Worm (Caenorhabditis elegans) whole organism, late embryonic: Measurements from ENCODE around the gene ttm-1.

Experiments
- C08G9.2 ChIP-seq: sonication (generic microtip); optimal IDR thresholded peaks from 2 replicates; lab custom pipeline; 2016; ENCODE audit warnings: mild to moderate bottlenecking, missing genetic modification characterization, moderate library complexity, missing compliant biosample characterization
- C38D4.7 ChIP-seq: fragments of 200-800 bp; sonication (Bioruptor generic); optimal IDR thresholded peaks from 2 replicates; lab custom pipeline; 2018; ENCODE audit warnings: mild to moderate bottlenecking, missing genetic modification characterization, moderate library complexity, missing compliant biosample characterization
- F13H6.1 ChIP-seq: sonication (generic microtip); optimal IDR thresholded peaks from 2 replicates; lab custom pipeline; 2016; ENCODE audit warnings: missing genetic modification characterization, missing compliant biosample characterization
- Y22D7AL.16 ChIP-seq: sonication (generic microtip); optimal IDR thresholded peaks from 2 replicates; lab custom pipeline; 2016; ENCODE audit warnings: missing genetic modification characterization, missing compliant biosample characterization
- ceh-18 ChIP-seq: sonication (generic microtip); optimal IDR thresholded peaks from 2 replicates; lab custom pipeline; 2016; ENCODE audit warnings: missing genetic modification characterization, missing compliant biosample characterization
- ceh-19 ChIP-seq: fragments of 200-800 bp; sonication (Bioruptor generic); optimal IDR thresholded peaks from 2 replicates; lab custom pipeline; 2018; ENCODE audit warnings: mild to moderate bottlenecking, missing genetic modification characterization, missing compliant biosample characterization
- ceh-30 ChIP-seq: fragments of 150-350 bp; optimal IDR thresholded peaks from 2 replicates; lab custom pipeline; 2014; ENCODE audit warnings: missing biosample characterization, missing genetic modification characterization
- ceh-34 ChIP-seq: sonication (generic microtip); optimal IDR thresholded peaks from 2 replicates; lab custom pipeline; 2016; ENCODE audit warnings: mild to moderate bottlenecking, missing genetic modification characterization, missing compliant biosample characterization
- ceh-45 ChIP-seq: fragments of 200-800 bp; sonication (Bioruptor generic); IDR thresholded peaks from 2 replicates; pipeline ENCODE4 v1.3.6; 2022; ENCODE audit warnings: missing genetic modification reagents, missing genetic modification characterization, missing compliant biosample characterization
- ceh-48 ChIP-seq: sonication (generic microtip); optimal IDR thresholded peaks from 2 replicates; lab custom pipeline; 2016; ENCODE audit warnings: missing genetic modification characterization, inconsistent platforms, missing compliant biosample characterization
- dve-1 ChIP-seq: sonication (generic microtip); optimal IDR thresholded peaks from 2 replicates; lab custom pipeline; 2017; ENCODE audit warnings: antibody characterized with exemption, mild to moderate bottlenecking, missing genetic modification characterization, missing compliant biosample characterization
- elt-2 ChIP-seq: sonication (generic microtip); optimal IDR thresholded peaks from 2 replicates; lab custom pipeline; 2016; ENCODE audit warnings: missing genetic modification reagents, missing genetic modification characterization, missing compliant biosample characterization
- elt-4 ChIP-seq: sonication (generic microtip); optimal IDR thresholded peaks from 2 replicates; lab custom pipeline; 2016; ENCODE audit warnings: missing genetic modification characterization, missing compliant biosample characterization
- eyg-1 ChIP-seq: sonication (generic microtip); optimal IDR thresholded peaks from 2 replicates; lab custom pipeline; 2016; ENCODE audit warnings: missing genotype, missing genetic modification characterization, missing compliant biosample characterization
- fax-1 ChIP-seq: sonication (generic microtip); optimal IDR thresholded peaks from 2 replicates; lab custom pipeline; 2016; ENCODE audit warnings: missing genotype, missing genetic modification characterization, missing compliant biosample characterization
- fkh-10 ChIP-seq: fragments of 150-350 bp; optimal IDR thresholded peaks from 2 replicates; lab custom pipeline; 2014; ENCODE audit warnings: missing biosample characterization, missing genetic modification reagents, missing genetic modification characterization
- gmeb-2 ChIP-seq: sonication (generic microtip); optimal IDR thresholded peaks from 2 replicates; lab custom pipeline; 2016; ENCODE audit warnings: missing genetic modification characterization, inconsistent platforms, missing compliant biosample characterization
- hlh-13 ChIP-seq: fragments of 200-800 bp; sonication (Bioruptor generic); optimal IDR thresholded peaks from 2 replicates; lab custom pipeline; 2018; ENCODE audit warnings: mild to moderate bottlenecking, missing genetic modification characterization, missing compliant biosample characterization
- hlh-15 ChIP-seq: sonication (generic microtip); optimal IDR thresholded peaks from 2 replicates; lab custom pipeline; 2016; ENCODE audit warnings: missing genetic modification characterization, missing compliant biosample characterization
- hlh-8 ChIP-seq: sonication (generic microtip); optimal IDR thresholded peaks from 2 replicates; lab custom pipeline; 2016; ENCODE audit warnings: missing genotype, missing genetic modification characterization, missing compliant biosample characterization
- mec-3 ChIP-seq: sonication (generic microtip); optimal IDR thresholded peaks from 2 replicates; lab custom pipeline; 2016; ENCODE audit warnings: borderline replicate concordance, missing genetic modification characterization, missing compliant biosample characterization
- nfya-1 ChIP-seq: sonication (generic microtip); optimal IDR thresholded peaks from 2 replicates; lab custom pipeline; 2017; ENCODE audit warnings: missing genetic modification characterization, mild to moderate bottlenecking, missing compliant biosample characterization, antibody characterized with exemption, moderate library complexity
- nhr-11 ChIP-seq: fragments of 150-350 bp; optimal IDR thresholded peaks from 2 replicates; lab custom pipeline; 2014; ENCODE audit warnings: missing biosample characterization, missing genetic modification characterization
- npax-4 ChIP-seq: sonication (generic microtip); optimal IDR thresholded peaks from 2 replicates; lab custom pipeline; 2016; ENCODE audit warnings: missing genetic modification characterization, missing compliant biosample characterization
- odd-2 ChIP-seq: sonication (generic microtip); optimal IDR thresholded peaks from 2 replicates; lab custom pipeline; 2017; ENCODE audit warnings: antibody characterized with exemption, mild to moderate bottlenecking, missing genetic modification characterization, missing compliant biosample characterization
- pqm-1 ChIP-seq: sonication (generic microtip); optimal IDR thresholded peaks from 2 replicates; lab custom pipeline; 2016; ENCODE audit warnings: missing genetic modification characterization, missing compliant biosample characterization
- pros-1 ChIP-seq: fragments of 150-350 bp; optimal IDR thresholded peaks from 2 replicates; lab custom pipeline; 2014; ENCODE audit warnings: missing biosample characterization, missing genetic modification reagents, missing genetic modification characterization
- ref-2 ChIP-seq: sonication (generic microtip); optimal IDR thresholded peaks from 2 replicates; lab custom pipeline; 2016; ENCODE audit warnings: missing genetic modification characterization, missing compliant biosample characterization
- rnt-1 ChIP-seq: sonication (generic microtip); optimal IDR thresholded peaks from 2 replicates; lab custom pipeline; 2016; ENCODE audit warnings: missing genetic modification characterization, missing compliant biosample characterization
- sox-4 ChIP-seq: sonication (generic microtip); optimal IDR thresholded peaks from 2 replicates; lab custom pipeline; 2017; ENCODE audit warnings: mild to moderate bottlenecking, missing genetic modification characterization, inconsistent platforms, missing compliant biosample characterization
- syd-9 ChIP-seq: sonication (generic microtip); optimal IDR thresholded peaks from 2 replicates; lab custom pipeline; 2016; ENCODE audit warnings: mild to moderate bottlenecking, missing genetic modification characterization, moderate library complexity, missing compliant biosample characterization
- ttx-3 ChIP-seq: sonication (generic microtip); optimal IDR thresholded peaks from 2 replicates; lab custom pipeline; 2016; ENCODE audit warnings: missing genetic modification reagents, missing genetic modification characterization, missing compliant biosample characterization
- unc-86 ChIP-seq: sonication (generic microtip); optimal IDR thresholded peaks from 2 replicates; lab custom pipeline; 2016; ENCODE audit warnings: missing genetic modification characterization, missing compliant biosample characterization
- zip-5 ChIP-seq: sonication (generic microtip); optimal IDR thresholded peaks from 2 replicates; lab custom pipeline; 2016; ENCODE audit warnings: missing genetic modification characterization, missing compliant biosample characterization
- ztf-16 ChIP-seq: sonication (generic microtip); optimal IDR thresholded peaks from 2 replicates; lab custom pipeline; 2017; ENCODE audit warnings: missing genetic modification characterization, missing compliant biosample characterization

The ttm-1 gene

ce11 chrIII:12959286-12959685, 7.5 kb downstream of the ttm-1 start:
- TF ChIP-seq odd-2, result no peak
- peak; percentile 10 for TF ChIP-seq elt-2 (tag; lab: Kevin White, UChicago)

ce11 chrIII:12952615-12953014, 14.2 kb downstream of the ttm-1 start:
- TF ChIP-seq ceh-34 (tag; lab: Kevin White, UChicago) (no peak), pqm-1 (no peak), mec-3 (tag; lab: Kevin White, UChicago) (no peak), gmeb-2 (no peak), unc-86 (tag; lab: Kevin White, UChicago) (no peak), fax-1 (tag; lab: Kevin White, UChicago) (no peak)

DNA sequence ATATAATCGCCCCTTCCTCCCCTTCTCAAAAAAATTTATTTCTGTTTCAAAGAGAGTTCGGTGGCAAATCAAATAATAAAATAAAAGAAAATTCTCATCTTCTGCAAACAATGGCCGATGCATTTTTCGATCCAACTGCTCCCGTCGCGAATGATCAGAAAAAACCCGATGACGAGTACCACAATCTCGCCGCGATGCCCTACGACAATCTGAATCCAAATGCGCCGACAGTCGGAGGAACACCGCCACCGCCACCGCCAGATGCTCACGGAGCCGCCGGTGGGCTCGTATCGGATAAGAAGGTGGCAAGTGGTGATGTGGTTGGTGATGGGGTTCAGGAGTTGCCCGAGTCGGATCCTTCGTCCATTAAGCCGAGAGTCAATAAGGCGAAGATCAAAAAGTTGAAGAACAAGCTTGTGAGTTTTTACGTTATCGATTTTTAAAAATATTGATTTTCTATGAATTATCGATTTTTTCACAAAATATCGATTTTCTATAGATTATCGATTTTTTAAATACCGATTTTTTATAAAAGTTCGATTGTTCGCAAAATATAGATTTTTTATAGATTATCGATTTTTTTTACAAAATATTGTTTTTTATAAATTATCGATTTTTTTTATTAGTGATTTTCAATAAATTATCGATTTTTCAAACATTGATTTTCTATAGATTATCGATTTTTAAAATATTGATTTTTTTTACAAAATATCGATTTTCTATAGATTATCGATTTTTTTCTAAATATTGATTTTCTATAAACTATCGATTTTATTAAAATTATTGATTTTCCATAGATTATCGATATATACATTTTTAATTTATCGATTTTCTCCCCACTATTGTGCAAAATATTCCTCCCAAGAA, 15.2 kb downstream of the ttm-1 start, which contains the start of gene Y39E4A.1:
TSS of gene Y39E4A.1 (plus strand) at position 51 of the 867 bp plus-strand sequence.
- TF ChIP-seq ceh-48 (tag; lab: Kevin White, UChicago) (peak; percentile 44), hlh-13 (GFP tag; lab: Kevin White, UChicago) (no peak)

DNA sequence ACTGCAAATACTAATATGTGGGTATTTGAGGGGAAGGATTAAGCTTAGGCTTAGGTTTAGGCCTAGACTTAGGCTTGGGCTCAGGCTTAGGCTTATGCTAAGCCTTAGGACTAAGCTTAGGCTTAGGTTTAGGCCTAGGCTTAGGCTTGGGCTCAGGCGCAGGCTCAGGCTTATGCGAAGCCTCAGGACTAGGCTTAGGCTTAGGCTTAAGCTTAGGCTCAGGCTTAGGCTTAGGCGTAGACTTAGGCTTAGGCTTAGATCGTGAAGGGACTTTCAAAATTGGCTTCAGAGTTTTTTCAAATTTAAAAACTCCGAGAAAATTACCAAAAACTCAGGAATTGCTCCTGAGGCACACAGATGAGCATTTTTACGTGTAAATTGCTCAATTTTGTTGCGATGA, 21.7 kb downstream of the ttm-1 start:
- peak; percentile 42 for TF ChIP-seq dve-1 (tag; lab: Kevin White, UChicago)
- TF ChIP-seq Y22D7AL.16, result no peak

ce11 chrIII:12944064-12944463, 22.7 kb downstream of the ttm-1 start:
- peak; percentile 98 for TF ChIP-seq nfya-1 (tag; lab: Kevin White, UChicago)
- TF ChIP-seq pqm-1, result no peak
- TF ChIP-seq ztf-16 (tag; lab: Kevin White, UChicago), result no peak
- no peak for TF ChIP-seq fkh-10

DNA sequence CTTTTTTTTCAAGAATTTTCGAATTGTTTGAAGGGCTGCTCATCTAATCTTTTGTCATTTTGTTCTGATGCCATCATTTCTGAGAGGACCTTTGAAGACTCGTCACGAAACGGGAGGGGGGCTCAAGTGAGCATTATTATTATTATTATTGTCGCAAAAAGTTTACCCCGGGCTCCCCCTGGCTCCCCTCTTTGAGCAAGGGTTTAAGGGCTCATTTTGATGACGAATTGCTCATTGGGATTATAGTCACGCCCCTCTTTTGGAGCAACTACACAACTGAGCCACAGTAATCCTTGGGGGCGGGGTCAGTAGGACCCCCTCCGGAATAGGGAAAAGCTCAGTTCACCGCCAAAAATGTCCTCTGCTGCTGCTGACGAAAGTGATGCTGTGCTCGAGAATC, 24.5 kb downstream of the ttm-1 start, which contains the start of gene unc-25:
TSS of gene unc-25 (plus strand) at position 345 of the 400 bp plus-strand sequence.
- TF ChIP-seq odd-2, result no peak
- no peak for TF ChIP-seq hlh-8 (tag; lab: Kevin White, UChicago)
- TF ChIP-seq ceh-30, result no peak
- TF ChIP-seq nhr-11 (tag; lab: Kevin White, UChicago), result no peak
- no peak for TF ChIP-seq npax-4 (tag; lab: Kevin White, UChicago)
- no peak for TF ChIP-seq ttx-3 (tag; lab: Kevin White, UChicago)
- TF ChIP-seq sox-4 (tag; lab: Kevin White, UChicago), result no peak
- no peak for TF ChIP-seq hlh-15 (tag; lab: Kevin White, UChicago)
- TF ChIP-seq ceh-19 (GFP tag; lab: Kevin White, UChicago), result no peak
- no peak for TF ChIP-seq ztf-16 (tag; lab: Kevin White, UChicago)
- no peak for TF ChIP-seq C08G9.2 (tag; lab: Kevin White, UChicago)
- no peak for TF ChIP-seq ceh-18 (tag; lab: Kevin White, UChicago)
- TF ChIP-seq Y22D7AL.16, result no peak
- TF ChIP-seq ceh-45 (GFP tag; lab: Robert Waterston, UW), result no peak

ce11 chrIII:12934417-12934816, 32.4 kb downstream of the ttm-1 start, which contains the start of gene epg-3:
TSS of gene epg-3 (plus strand) at chrIII:12934717.
- no peak for TF ChIP-seq zip-5 (tag; lab: Kevin White, UChicago)
- TF ChIP-seq eyg-1 (tag; lab: Kevin White, UChicago), result no peak
- no peak for TF ChIP-seq pros-1 (tag; lab: Kevin White, UChicago)
- TF ChIP-seq syd-9, result no peak
- no peak for TF ChIP-seq fax-1 (tag; lab: Kevin White, UChicago)
- TF ChIP-seq F13H6.1, result no peak
- TF ChIP-seq C38D4.7 (GFP tag; lab: Kevin White, UChicago), result no peak
- TF ChIP-seq ceh-19 (GFP tag; lab: Kevin White, UChicago), result no peak
- no peak for TF ChIP-seq ceh-18 (tag; lab: Kevin White, UChicago)
- no peak for TF ChIP-seq ref-2 (tag; lab: Kevin White, UChicago)
- TF ChIP-seq elt-4 (tag; lab: Kevin White, UChicago), result no peak
- TF ChIP-seq rnt-1, result no peak
- no peak for TF ChIP-seq ceh-30
